Worm (Caenorhabditis elegans) whole organism, mixed stage, embryonic: ENCODE results near the gene cosa-1.

Experiments
- M03D4.4 ChIP-seq: sonication (generic microtip); optimal IDR thresholded peaks from 2 replicates; lab custom pipeline; 2017; ENCODE audit warnings: mild to moderate bottlenecking, missing genetic modification characterization, missing compliant biosample characterization
- bed-3 ChIP-seq: fragments of 200-800 bp; sonication (Bioruptor generic); optimal IDR thresholded peaks from 3 replicates; lab custom pipeline; 2018; ENCODE audit warnings: mild to moderate bottlenecking, missing genetic modification characterization, moderate library complexity, missing compliant biosample characterization
- blmp-1 ChIP-seq: fragments of 150-350 bp; optimal IDR thresholded peaks from 2 replicates; lab custom pipeline; 2014; ENCODE audit warnings: missing biosample characterization, missing genetic modification characterization
- ceh-39 ChIP-seq: fragments of 150-350 bp; optimal IDR thresholded peaks from 2 replicates; lab custom pipeline; 2014; ENCODE audit warnings: missing biosample characterization, missing genetic modification characterization
- ceh-43 ChIP-seq: fragments of 200-800 bp; sonication (Bioruptor generic); optimal IDR thresholded peaks from 2 replicates; lab custom pipeline; 2018; ENCODE audit warnings: mild to moderate bottlenecking, missing genetic modification characterization, moderate library complexity, missing compliant biosample characterization
- ceh-83 ChIP-seq: fragments of 200-800 bp; sonication (Bioruptor generic); optimal IDR thresholded peaks from 2 replicates; lab custom pipeline; 2018; ENCODE audit warnings: mild to moderate bottlenecking, missing genetic modification characterization, missing compliant biosample characterization
- ces-1 ChIP-seq: fragments of 150-350 bp; optimal IDR thresholded peaks from 2 replicates; lab custom pipeline; 2014; ENCODE audit warnings: missing biosample characterization, missing genetic modification reagents, missing genetic modification characterization
- cnd-1 ChIP-seq: fragments of 200-800 bp; sonication (Bioruptor generic); optimal IDR thresholded peaks from 2 replicates; lab custom pipeline; 2018; ENCODE audit warnings: mild to moderate bottlenecking, missing genetic modification characterization, missing compliant biosample characterization
- drap-1 ChIP-seq: fragments of 200-800 bp; sonication (Bioruptor generic); optimal IDR thresholded peaks from 3 replicates; lab custom pipeline; 2018; ENCODE audit warnings: mild to moderate bottlenecking, missing genetic modification characterization, missing compliant biosample characterization
- elt-1 ChIP-seq: sonication (generic microtip); optimal IDR thresholded peaks from 2 replicates; lab custom pipeline; 2017; ENCODE audit warnings: missing genetic modification characterization, mild to moderate bottlenecking, missing compliant biosample characterization, antibody characterized with exemption, moderate library complexity, borderline replicate concordance; ENCODE audit not compliant: insufficient read depth
- elt-3 ChIP-seq: fragments of 150-350 bp; optimal IDR thresholded peaks from 2 replicates; lab custom pipeline; 2014; ENCODE audit warnings: missing biosample characterization, missing genetic modification characterization
- flh-1 ChIP-seq: fragments of 200-800 bp; sonication (Bioruptor generic); optimal IDR thresholded peaks from 2 replicates; lab custom pipeline; 2018; ENCODE audit warnings: mild to moderate bottlenecking, missing genetic modification characterization, moderate library complexity, missing compliant biosample characterization
- ham-2 ChIP-seq: fragments of 200-800 bp; sonication (Bioruptor generic); optimal IDR thresholded peaks from 2 replicates; lab custom pipeline; 2018; ENCODE audit warnings: mild to moderate bottlenecking, missing genetic modification characterization, missing compliant biosample characterization
- hlh-1 ChIP-seq: fragments of 150-350 bp; optimal IDR thresholded peaks from 2 replicates; lab custom pipeline; 2014; ENCODE audit warnings: missing biosample characterization, missing genetic modification reagents, missing genetic modification characterization
- lin-13 ChIP-seq: fragments of 150-350 bp; optimal IDR thresholded peaks from 2 replicates; lab custom pipeline; 2014; ENCODE audit warnings: missing biosample characterization, missing genetic modification characterization
- lin-32 ChIP-seq: fragments of 200-800 bp; sonication (Bioruptor generic); optimal IDR thresholded peaks from 2 replicates; lab custom pipeline; 2018; ENCODE audit warnings: mild to moderate bottlenecking, missing genetic modification characterization, missing compliant biosample characterization
- lsy-2 ChIP-seq: fragments of 150-350 bp; optimal IDR thresholded peaks from 2 replicates; lab custom pipeline; 2014; ENCODE audit warnings: missing biosample characterization, missing genetic modification characterization
- mab-5 ChIP-seq: fragments of 150-350 bp; optimal IDR thresholded peaks from 2 replicates; lab custom pipeline; 2014; ENCODE audit warnings: missing biosample characterization, missing genetic modification characterization
- mep-1 ChIP-seq: fragments of 150-350 bp; optimal IDR thresholded peaks from 2 replicates; lab custom pipeline; 2017; ENCODE audit warnings: missing biosample characterization, missing genetic modification reagents, missing genetic modification characterization, inconsistent platforms
- mls-2 ChIP-seq: sonication (generic microtip); optimal IDR thresholded peaks from 2 replicates; lab custom pipeline; 2016; ENCODE audit warnings: mild to moderate bottlenecking, missing genetic modification characterization, moderate library complexity, missing compliant biosample characterization
- nhr-12 ChIP-seq: fragments of 150-350 bp; optimal IDR thresholded peaks from 2 replicates; lab custom pipeline; 2014; ENCODE audit warnings: missing biosample characterization, missing genetic modification characterization
- nhr-2 ChIP-seq: fragments of 150-350 bp; optimal IDR thresholded peaks from 2 replicates; lab custom pipeline; 2014; ENCODE audit warnings: missing biosample characterization, missing genetic modification characterization
- nhr-237 ChIP-seq: fragments of 150-350 bp; optimal IDR thresholded peaks from 2 replicates; lab custom pipeline; 2014; ENCODE audit warnings: missing biosample characterization, missing genetic modification characterization
- nhr-28 ChIP-seq: fragments of 150-350 bp; optimal IDR thresholded peaks from 2 replicates; lab custom pipeline; 2014; ENCODE audit warnings: missing biosample characterization, missing genetic modification characterization
- nhr-76 ChIP-seq: sonication (generic microtip); optimal IDR thresholded peaks from 2 replicates; lab custom pipeline; 2017; ENCODE audit warnings: missing biosample characterization, missing genetic modification characterization
- pha-4 ChIP-seq: fragments of 150-350 bp; optimal IDR thresholded peaks from 2 replicates; lab custom pipeline; 2018; ENCODE audit warnings: missing biosample characterization, missing genetic modification reagents, missing genetic modification characterization
- sem-2 ChIP-seq: fragments of 200-800 bp; sonication (Bioruptor generic); optimal IDR thresholded peaks from 2 replicates; lab custom pipeline; 2018; ENCODE audit warnings: mild to moderate bottlenecking, missing genetic modification characterization, missing compliant biosample characterization
- snpc-4 ChIP-seq: fragments of 150-350 bp; optimal IDR thresholded peaks from 2 replicates; lab custom pipeline; 2014; ENCODE audit warnings: missing biosample characterization, missing genetic modification characterization
- sptf-1 ChIP-seq: sonication (generic microtip); optimal IDR thresholded peaks from 2 replicates; lab custom pipeline; 2017; ENCODE audit warnings: mild to moderate bottlenecking, missing genetic modification characterization, moderate library complexity, missing compliant biosample characterization
- tbx-8 ChIP-seq: fragments of 200-800 bp; sonication (Bioruptor generic); optimal IDR thresholded peaks from 2 replicates; lab custom pipeline; 2018; ENCODE audit warnings: mild to moderate bottlenecking, missing genetic modification characterization, moderate library complexity, missing compliant biosample characterization
- unc-120 ChIP-seq: sonication (generic microtip); optimal IDR thresholded peaks from 2 replicates; lab custom pipeline; 2017; ENCODE audit warnings: missing genetic modification characterization, missing compliant biosample characterization; ENCODE audit not compliant: poor library complexity, severe bottlenecking
- unc-39 ChIP-seq: fragments of 150-350 bp; optimal IDR thresholded peaks from 2 replicates; lab custom pipeline; 2014; ENCODE audit warnings: missing biosample characterization, missing genetic modification characterization
- unc-62 ChIP-seq: fragments of 150-350 bp; optimal IDR thresholded peaks from 2 replicates; lab custom pipeline; 2014; ENCODE audit warnings: missing biosample characterization, missing genetic modification reagents, missing genetic modification characterization
- zip-8 ChIP-seq: fragments of 150-350 bp; optimal IDR thresholded peaks from 2 replicates; lab custom pipeline; 2014; ENCODE audit warnings: missing biosample characterization, missing genetic modification characterization
- ztf-11 ChIP-seq: fragments of 150-350 bp; optimal IDR thresholded peaks from 2 replicates; lab custom pipeline; 2014; ENCODE audit warnings: missing biosample characterization, missing genetic modification characterization

cosa-1 gene

ce11 chrIII:2768635-2769034, 42.7 kb downstream of the cosa-1 start, which contains the start of gene swsn-3:
TSS of gene swsn-3 (minus strand) at chrIII:2768679.
- TF ChIP-seq drap-1 (GFP tag; lab: Kevin White, UChicago) (peak; percentile 76), ceh-83 (GFP tag; lab: Kevin White, UChicago) (peak; percentile 88), nhr-2 (tag; lab: Kevin White, UChicago) (peak; percentile 36), elt-3 (tag; lab: Kevin White, UChicago) (peak; percentile 38), nhr-12 (tag; lab: Kevin White, UChicago) (peak; percentile 60), mep-1 (peak; percentile 93), snpc-4 (tag; lab: Kevin White, UChicago) (no peak), ham-2 (GFP tag; lab: Kevin White, UChicago) (peak; percentile 63), sptf-1 (tag; lab: Kevin White, UChicago) (peak; percentile 92), lin-13 (tag; lab: Kevin White, UChicago) (peak; percentile 90), mab-5 (tag; lab: Kevin White, UChicago) (peak; percentile 80), elt-1 (tag; lab: Kevin White, UChicago) (peak; percentile 22), cnd-1 (tag; lab: Kevin White, UChicago) (peak; percentile 59), unc-39 (tag; lab: Kevin White, UChicago) (peak; percentile 64), pha-4 (tag; lab: Kevin White, UChicago) (peak; percentile 79), ces-1 (GFP tag; lab: Kevin White, UChicago) (peak; percentile 88), nhr-237 (tag; lab: Kevin White, UChicago) (peak; percentile 94), mls-2 (tag; lab: Kevin White, UChicago) (peak; percentile 93), M03D4.4 (tag; lab: Kevin White, UChicago) (peak; percentile 89), flh-1 (GFP tag; lab: Kevin White, UChicago) (peak; percentile 61), lsy-2 (peak; percentile 84), lin-32 (GFP tag; lab: Kevin White, UChicago) (no peak), unc-120 (tag; lab: Kevin White, UChicago) (peak; percentile 88), hlh-1 (peak; percentile 78), blmp-1 (tag; lab: Kevin White, UChicago) (peak; percentile 9), nhr-28 (tag; lab: Kevin White, UChicago) (peak; percentile 39), unc-62 (GFP tag; lab: Kevin White, UChicago) (peak; percentile 46), ztf-11 (tag; lab: Kevin White, UChicago) (peak; percentile 88), zip-8 (tag; lab: Kevin White, UChicago) (no peak), sem-2 (peak; percentile 58), ceh-43 (GFP tag; lab: Kevin White, UChicago) (peak; percentile 95), tbx-8 (GFP tag; lab: Kevin White, UChicago) (peak; percentile 79), nhr-76 (peak; percentile 56), bed-3 (peak; percentile 68), ceh-39 (tag; lab: Kevin White, UChicago) (peak; percentile 90)

ce11 chrIII:2769078-2769477, 43.2 kb downstream of the cosa-1 start:
- TF ChIP-seq cnd-1 (tag; lab: Kevin White, UChicago) (no peak), nhr-76 (no peak), elt-1 (tag; lab: Kevin White, UChicago) (no peak), nhr-237 (tag; lab: Kevin White, UChicago) (no peak), flh-1 (GFP tag; lab: Kevin White, UChicago) (no peak), ztf-11 (tag; lab: Kevin White, UChicago) (no peak), M03D4.4 (tag; lab: Kevin White, UChicago) (no peak), lsy-2 (no peak), ceh-43 (GFP tag; lab: Kevin White, UChicago) (no peak), mep-1 (no peak), sem-2 (no peak), unc-120 (tag; lab: Kevin White, UChicago) (no peak)

- TF ChIP-seq ham-2 (GFP tag; lab: Kevin White, UChicago) (no peak), ces-1 (GFP tag; lab: Kevin White, UChicago) (no peak), snpc-4 (tag; lab: Kevin White, UChicago) (no peak), pha-4 (tag; lab: Kevin White, UChicago) (no peak), unc-62 (GFP tag; lab: Kevin White, UChicago) (no peak)
These were observed 44.8 kb downstream of the cosa-1 start for ce11 chrIII:2770752-2771151.
